Fruit fly (Drosophila melanogaster): ENCODE data around the gene CG34241.

dm6 chr3L:12118156-12118555 lies 9.6 kb upstream of the CG34241 start, which contains the start of gene ssp:
- TF ChIP-seq ovo (GFP tag; optimal IDR thresholded peaks at IDR 0.05) (no peak), toe (GFP tag; optimal IDR thresholded peaks at IDR 0.05) (no peak), CG11617 (GFP tag; optimal IDR thresholded peaks at IDR 0.05) (no peak), Clk (GFP tag; optimal IDR thresholded peaks at IDR 0.05) (no peak), kay (GFP tag; ENCODE audit: borderline replicate concordance) (no peak), tj (GFP tag; optimal IDR thresholded peaks at IDR 0.05) (no peak), cnc (optimal IDR thresholded peaks at IDR 0.05) (no peak), CG7101 (tag; optimal IDR thresholded peaks at IDR 0.05) (no peak), CG33017 (tag; optimal IDR thresholded peaks at IDR 0.05) (no peak), Mnt (GFP tag; optimal IDR thresholded peaks at IDR 0.05) (peak; percentile 1), cic (GFP tag; optimal IDR thresholded peaks at IDR 0.05) (no peak)

All from whole organism, adult.